Worm (Caenorhabditis elegans) whole organism, late embryonic: ENCODE results near the gene sulp-2.

Experiments
- F13H6.1 ChIP-seq: sonication (generic microtip); optimal IDR thresholded peaks from 2 replicates; lab custom pipeline; 2016; ENCODE audit warnings: missing genetic modification characterization, missing compliant biosample characterization
- K02D7.2 ChIP-seq: sonication (generic microtip); optimal IDR thresholded peaks from 2 replicates; lab custom pipeline; 2017; ENCODE audit warnings: mild to moderate bottlenecking, missing genetic modification characterization, missing compliant biosample characterization
- K09A11.1 ChIP-seq: sonication (generic microtip); optimal IDR thresholded peaks from 2 replicates; lab custom pipeline; 2017; ENCODE audit warnings: antibody characterized with exemption, mild to moderate bottlenecking, missing genetic modification characterization, missing compliant biosample characterization; ENCODE audit not compliant: insufficient read depth
- T23F11.4 ChIP-seq: fragments of 200-800 bp; sonication (Bioruptor generic); optimal IDR thresholded peaks from 2 replicates; lab custom pipeline; 2018; ENCODE audit warnings: mild to moderate bottlenecking, missing genetic modification characterization, missing compliant biosample characterization
- Y22D7AL.16 ChIP-seq: sonication (generic microtip); optimal IDR thresholded peaks from 2 replicates; lab custom pipeline; 2016; ENCODE audit warnings: missing genetic modification characterization, missing compliant biosample characterization
- ceh-18 ChIP-seq: sonication (generic microtip); optimal IDR thresholded peaks from 2 replicates; lab custom pipeline; 2016; ENCODE audit warnings: missing genetic modification characterization, missing compliant biosample characterization
- ceh-19 ChIP-seq: fragments of 200-800 bp; sonication (Bioruptor generic); optimal IDR thresholded peaks from 2 replicates; lab custom pipeline; 2018; ENCODE audit warnings: mild to moderate bottlenecking, missing genetic modification characterization, missing compliant biosample characterization
- ceh-22 ChIP-seq: sonication (generic microtip); optimal IDR thresholded peaks from 2 replicates; lab custom pipeline; 2017; ENCODE audit warnings: missing biosample characterization, missing genetic modification characterization
- ceh-30 ChIP-seq: fragments of 150-350 bp; optimal IDR thresholded peaks from 2 replicates; lab custom pipeline; 2014; ENCODE audit warnings: missing biosample characterization, missing genetic modification characterization
- ceh-34 ChIP-seq: sonication (generic microtip); optimal IDR thresholded peaks from 2 replicates; lab custom pipeline; 2016; ENCODE audit warnings: mild to moderate bottlenecking, missing genetic modification characterization, missing compliant biosample characterization
- ceh-45 ChIP-seq: fragments of 200-800 bp; sonication (Bioruptor generic); IDR thresholded peaks from 2 replicates; pipeline ENCODE4 v1.3.6; 2022; ENCODE audit warnings: missing genetic modification reagents, missing genetic modification characterization, missing compliant biosample characterization
- ceh-48 ChIP-seq: sonication (generic microtip); optimal IDR thresholded peaks from 2 replicates; lab custom pipeline; 2016; ENCODE audit warnings: missing genetic modification characterization, inconsistent platforms, missing compliant biosample characterization
- ceh-6 ChIP-seq: fragments of 200-800 bp; sonication (Bioruptor generic); optimal IDR thresholded peaks from 2 replicates; lab custom pipeline; 2018; ENCODE audit warnings: mild to moderate bottlenecking, missing genetic modification characterization, missing compliant biosample characterization
- ceh-9 ChIP-seq: sonication (generic microtip); optimal IDR thresholded peaks from 2 replicates; lab custom pipeline; 2016; ENCODE audit warnings: mild to moderate bottlenecking, missing genetic modification characterization, inconsistent platforms, missing compliant biosample characterization
- che-1 ChIP-seq: sonication (generic microtip); optimal IDR thresholded peaks from 2 replicates; lab custom pipeline; 2016; ENCODE audit warnings: mild to moderate bottlenecking, missing genetic modification characterization, missing compliant biosample characterization
- dve-1 ChIP-seq: sonication (generic microtip); optimal IDR thresholded peaks from 2 replicates; lab custom pipeline; 2017; ENCODE audit warnings: antibody characterized with exemption, mild to moderate bottlenecking, missing genetic modification characterization, missing compliant biosample characterization
- ets-4 ChIP-seq: sonication (generic microtip); optimal IDR thresholded peaks from 2 replicates; lab custom pipeline; 2016; ENCODE audit warnings: missing genetic modification characterization, missing compliant biosample characterization
- eyg-1 ChIP-seq: sonication (generic microtip); optimal IDR thresholded peaks from 2 replicates; lab custom pipeline; 2016; ENCODE audit warnings: missing genotype, missing genetic modification characterization, missing compliant biosample characterization
- fkh-10 ChIP-seq: fragments of 150-350 bp; optimal IDR thresholded peaks from 2 replicates; lab custom pipeline; 2014; ENCODE audit warnings: missing biosample characterization, missing genetic modification reagents, missing genetic modification characterization
- fkh-6 ChIP-seq: sonication (generic microtip); optimal IDR thresholded peaks from 2 replicates; lab custom pipeline; 2016; ENCODE audit warnings: missing genetic modification characterization, missing compliant biosample characterization
- hlh-13 ChIP-seq: fragments of 200-800 bp; sonication (Bioruptor generic); optimal IDR thresholded peaks from 2 replicates; lab custom pipeline; 2018; ENCODE audit warnings: mild to moderate bottlenecking, missing genetic modification characterization, missing compliant biosample characterization
- hlh-15 ChIP-seq: sonication (generic microtip); optimal IDR thresholded peaks from 2 replicates; lab custom pipeline; 2016; ENCODE audit warnings: missing genetic modification characterization, missing compliant biosample characterization
- hlh-30 ChIP-seq: sonication (generic microtip); optimal IDR thresholded peaks from 2 replicates; lab custom pipeline; 2017; ENCODE audit warnings: antibody characterized with exemption, missing genetic modification characterization, missing compliant biosample characterization; ENCODE audit not compliant: insufficient read depth
- hlh-8 ChIP-seq: sonication (generic microtip); optimal IDR thresholded peaks from 2 replicates; lab custom pipeline; 2016; ENCODE audit warnings: missing genotype, missing genetic modification characterization, missing compliant biosample characterization
- nfya-1 ChIP-seq: sonication (generic microtip); optimal IDR thresholded peaks from 2 replicates; lab custom pipeline; 2017; ENCODE audit warnings: missing genetic modification characterization, mild to moderate bottlenecking, missing compliant biosample characterization, antibody characterized with exemption, moderate library complexity
- nhr-11 ChIP-seq: fragments of 150-350 bp; optimal IDR thresholded peaks from 2 replicates; lab custom pipeline; 2014; ENCODE audit warnings: missing biosample characterization, missing genetic modification characterization
- npax-4 ChIP-seq: sonication (generic microtip); optimal IDR thresholded peaks from 2 replicates; lab custom pipeline; 2016; ENCODE audit warnings: missing genetic modification characterization, missing compliant biosample characterization
- pat-9 ChIP-seq: fragments of 200-800 bp; sonication (Bioruptor generic); optimal IDR thresholded peaks from 2 replicates; lab custom pipeline; 2018; ENCODE audit warnings: mild to moderate bottlenecking, missing genetic modification characterization, moderate library complexity, missing compliant biosample characterization
- pha-2 ChIP-seq: sonication (generic microtip); optimal IDR thresholded peaks from 2 replicates; lab custom pipeline; 2017; ENCODE audit warnings: mild to moderate bottlenecking, missing genetic modification characterization, missing compliant biosample characterization
- pha-4 ChIP-seq: fragments of 150-350 bp; optimal IDR thresholded peaks from 2 replicates; lab custom pipeline; 2018; ENCODE audit warnings: missing biosample characterization, missing genetic modification reagents, missing genetic modification characterization
- pqm-1 ChIP-seq: sonication (generic microtip); optimal IDR thresholded peaks from 2 replicates; lab custom pipeline; 2016; ENCODE audit warnings: missing genetic modification characterization, missing compliant biosample characterization
- sdc-2 ChIP-seq: sonication (generic microtip); optimal IDR thresholded peaks from 2 replicates; lab custom pipeline; 2016; ENCODE audit warnings: missing genotype, missing genetic modification characterization, missing compliant biosample characterization
- sox-2 ChIP-seq: fragments of 200-800 bp; sonication (Bioruptor generic); IDR thresholded peaks from 2 replicates; pipeline ENCODE4 v1.3.6; 2022; ENCODE audit warnings: missing genetic modification reagents, missing genetic modification characterization, missing compliant biosample characterization
- sox-4 ChIP-seq: sonication (generic microtip); optimal IDR thresholded peaks from 2 replicates; lab custom pipeline; 2017; ENCODE audit warnings: mild to moderate bottlenecking, missing genetic modification characterization, inconsistent platforms, missing compliant biosample characterization
- tbx-2 ChIP-seq: sonication (generic microtip); optimal IDR thresholded peaks from 2 replicates; lab custom pipeline; 2016; ENCODE audit warnings: missing genetic modification characterization, missing compliant biosample characterization
- tbx-7 ChIP-seq: sonication (generic microtip); optimal IDR thresholded peaks from 2 replicates; lab custom pipeline; 2016; ENCODE audit warnings: missing genotype, missing genetic modification characterization, missing compliant biosample characterization
- unc-3 ChIP-seq, 2 experiments: fragments of 200-800 bp in 1 of 2; sonication (Bioruptor generic) in 1 of 2; sonication (generic microtip) in 1 of 2; conservative IDR thresholded peaks in 1 of 2; optimal IDR thresholded peaks in 1 of 2; 2 replicates each; pipeline versions ENCODE4 v1.3.6 to Lab custom; 2016 to 2022; ENCODE audit warnings: missing compliant biosample characterization in 2 of 2, missing genetic modification characterization in 2 of 2, missing genetic modification reagents in 1 of 2
- unc-42 ChIP-seq: sonication (generic microtip); optimal IDR thresholded peaks from 2 replicates; lab custom pipeline; 2016; ENCODE audit warnings: missing genotype, missing genetic modification characterization, missing compliant biosample characterization
- unc-55 ChIP-seq: sonication (generic microtip); optimal IDR thresholded peaks from 2 replicates; lab custom pipeline; 2017; ENCODE audit warnings: missing biosample characterization, missing genetic modification reagents, missing genetic modification characterization
- unc-86 ChIP-seq: sonication (generic microtip); optimal IDR thresholded peaks from 2 replicates; lab custom pipeline; 2016; ENCODE audit warnings: missing genetic modification characterization, missing compliant biosample characterization
- ztf-16 ChIP-seq: sonication (generic microtip); optimal IDR thresholded peaks from 2 replicates; lab custom pipeline; 2017; ENCODE audit warnings: missing genetic modification characterization, missing compliant biosample characterization

Gene sulp-2

ce11 chrX:5591830-5592229 is 7.3 kb downstream of the sulp-2 start (continued):
- TF ChIP-seq K02D7.2 (tag; lab: Kevin White, UChicago) (no peak), unc-86 (no peak), hlh-15 (tag; lab: Kevin White, UChicago) (no peak), pha-4 (no peak), unc-55 (GFP tag; lab: Kevin White, UChicago) (no peak), ceh-48 (tag; lab: Kevin White, UChicago) (no peak), Y22D7AL.16 (no peak), sox-2 (GFP tag; lab: Robert Waterston, UW) (no peak), npax-4 (tag; lab: Kevin White, UChicago) (no peak), che-1 (tag; lab: Kevin White, UChicago) (no peak), pat-9 (no peak), K09A11.1 (tag; lab: Kevin White, UChicago) (no peak), ceh-34 (tag; lab: Kevin White, UChicago) (peak; percentile 64), ztf-16 (no peak), dve-1 (no peak), unc-3 (GFP tag; conservative IDR thresholded peaks at IDR 0.05; lab: Robert Waterston, UW) (no peak), unc-3 (tag; optimal IDR thresholded peaks at IDR 0.05; lab: Kevin White, UChicago) (no peak), ceh-19 (GFP tag; lab: Kevin White, UChicago) (peak; percentile 35), pha-2 (tag; lab: Kevin White, UChicago) (peak; percentile 28), ceh-22 (tag; lab: Kevin White, UChicago) (no peak), hlh-30 (tag; lab: Kevin White, UChicago) (peak; percentile 10), pqm-1 (tag; lab: Kevin White, UChicago) (no peak), sox-4 (tag; lab: Kevin White, UChicago) (no peak), nhr-11 (no peak), tbx-7 (tag; lab: Kevin White, UChicago) (peak; percentile 3)

ce11 chrX:5579714-5580265 is 19.3 kb downstream of the sulp-2 start:
- TF ChIP-seq unc-42 = peak; percentile 52
- TF ChIP-seq ets-4 (tag; lab: Kevin White, UChicago) = no peak
- TF ChIP-seq, all 69 proteins: peak for 1

DNA sequence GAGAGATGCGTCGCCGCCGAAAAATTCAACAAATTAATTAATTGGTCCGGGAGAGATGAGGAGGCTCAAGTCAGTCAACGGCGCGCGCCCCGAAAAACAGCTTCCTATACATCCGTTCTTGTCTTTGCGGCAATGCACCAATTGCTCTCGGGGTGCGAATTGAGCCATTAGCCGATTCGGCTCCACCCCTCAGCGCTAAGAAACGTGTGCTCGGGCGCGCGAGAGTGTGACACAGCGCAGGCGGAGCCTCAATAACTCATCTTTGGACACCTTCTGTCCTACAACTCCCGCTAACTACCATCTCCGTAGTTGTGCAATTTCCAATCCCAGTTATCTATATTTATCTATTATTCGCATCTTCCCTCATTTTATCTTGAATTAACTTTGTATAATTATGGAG is 26.5 kb downstream of the sulp-2 start:
- TF ChIP-seq ceh-45 (GFP tag; lab: Robert Waterston, UW) (no peak), fkh-6 (tag; lab: Kevin White, UChicago) (no peak), T23F11.4 (GFP tag; lab: Kevin White, UChicago) (no peak), fkh-10 (no peak), tbx-2 (tag; lab: Kevin White, UChicago) (no peak), ceh-9 (tag; lab: Kevin White, UChicago) (no peak), hlh-8 (tag; lab: Kevin White, UChicago) (no peak), nfya-1 (no peak), hlh-13 (GFP tag; lab: Kevin White, UChicago) (no peak)

DNA sequence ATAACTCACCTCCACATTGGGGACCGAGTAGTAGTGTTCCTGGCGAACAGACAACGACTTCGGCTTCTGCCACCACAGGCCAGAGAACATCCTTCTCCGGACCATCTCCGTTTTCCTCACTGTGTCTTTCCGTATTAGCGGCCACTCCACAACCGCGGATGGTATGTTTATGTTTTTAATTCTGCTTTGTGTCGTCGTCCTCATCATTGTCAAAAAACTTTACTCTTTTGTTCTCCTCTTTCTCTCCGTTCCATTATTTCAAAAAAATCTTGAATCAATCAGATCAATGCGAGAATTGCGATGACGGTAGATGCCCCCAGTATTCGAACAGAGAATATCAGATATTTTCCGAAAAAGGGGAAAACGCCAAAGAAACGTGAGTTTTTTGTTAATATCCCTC is 31.7 kb downstream of the sulp-2 start, which contains the start of gene mec-2:
Gene mec-2 (plus strand): TSS at position 301 of the 400 bp plus-strand sequence.
- no peak for TF ChIP-seq eyg-1 (tag; lab: Kevin White, UChicago)
- TF ChIP-seq ceh-30 = no peak
- TF ChIP-seq F13H6.1 (tag; lab: Kevin White, UChicago) = no peak
- TF ChIP-seq ceh-18 (tag; lab: Kevin White, UChicago) = no peak
- no peak for TF ChIP-seq ceh-6
- TF ChIP-seq sdc-2 (tag; lab: Kevin White, UChicago) = no peak
- TF ChIP-seq, all 69 proteins: peak for 0
